Worm (Caenorhabditis elegans) whole organism, L1 larva: ENCODE results near the gene M110.8.

ENCODE experiments used
- alr-1 ChIP-seq: fragments of 200-800 bp; sonication (Bioruptor generic); optimal IDR thresholded peaks from 2 replicates; lab custom pipeline; 2018; ENCODE audit warnings: borderline replicate concordance, mild to moderate bottlenecking, missing genetic modification characterization, missing compliant biosample characterization
- aly-2 ChIP-seq: fragments of 150-350 bp; optimal IDR thresholded peaks from 2 replicates; lab custom pipeline; 2014; ENCODE audit warnings: missing biosample characterization, missing genetic modification characterization
- egl-27 ChIP-seq, 2 experiments: fragments of 150-350 bp in 1 of 2; sonication (generic microtip); optimal IDR thresholded peaks; 3 replicates each; lab custom pipeline; 2017 to 2018; ENCODE audit warnings: missing biosample characterization in 2 of 2, missing genetic modification characterization in 2 of 2, missing genetic modification reagents in 2 of 2
- jun-1 ChIP-seq: fragments of 150-350 bp; optimal IDR thresholded peaks from 2 replicates; lab custom pipeline; 2014; ENCODE audit warnings: missing biosample characterization, missing genetic modification reagents, missing genetic modification characterization
- lin-15B ChIP-seq: fragments of 150-350 bp; sonication (generic microtip); optimal IDR thresholded peaks from 3 replicates; lab custom pipeline; 2014; ENCODE audit warnings: missing biosample characterization, missing genetic modification characterization
- lin-35 ChIP-seq, 2 experiments: fragments of 150-350 bp; optimal IDR thresholded peaks; 2 replicates each; lab custom pipeline; 2014; ENCODE audit warnings: missing biosample characterization in 2 of 2, missing genetic modification characterization in 2 of 2, missing genetic modification reagents in 2 of 2
- nhr-85 ChIP-seq: sonication (generic microtip); peaks from one replicate; lab custom pipeline; 2016; ENCODE audit warnings: missing genetic modification characterization, inconsistent platforms, missing compliant biosample characterization
- nhr-90 ChIP-seq: sonication (generic microtip); optimal IDR thresholded peaks from 2 replicates; lab custom pipeline; 2016; ENCODE audit warnings: mild to moderate bottlenecking, missing genetic modification characterization, missing compliant biosample characterization; ENCODE audit not compliant: poor library complexity
- swsn-7 ChIP-seq: sonication (generic microtip); optimal IDR thresholded peaks from 2 replicates; lab custom pipeline; 2016; ENCODE audit warnings: missing genetic modification characterization, missing compliant biosample characterization
- tbx-2 ChIP-seq: sonication (generic microtip); optimal IDR thresholded peaks from 2 replicates; lab custom pipeline; 2016; ENCODE audit warnings: missing genetic modification characterization, missing compliant biosample characterization
- unc-62 ChIP-seq: fragments of 150-350 bp; optimal IDR thresholded peaks from 2 replicates; lab custom pipeline; 2014; ENCODE audit warnings: missing biosample characterization, missing genetic modification reagents, missing genetic modification characterization
- zag-1 ChIP-seq: fragments of 150-350 bp; optimal IDR thresholded peaks from 2 replicates; lab custom pipeline; 2014; ENCODE audit warnings: missing biosample characterization, missing genetic modification characterization

- TF ChIP-seq jun-1 (tag; lab: Kevin White, UChicago) (no peak), alr-1 (no peak), nhr-90 (no peak), aly-2 (tag; lab: Kevin White, UChicago) (no peak), unc-62 (GFP tag; lab: Kevin White, UChicago) (no peak), nhr-85 (tag; lab: Kevin White, UChicago) (no peak), egl-27 (tag; optimal IDR thresholded peaks at IDR 0.05; lab: Kevin White, UChicago) (no peak), lin-35 (GFP tag; optimal IDR thresholded peaks at IDR 0.05; lab: Kevin White, UChicago) (no peak), lin-15B (tag; lab: Kevin White, UChicago) (no peak), zag-1 (tag; lab: Kevin White, UChicago) (no peak), tbx-2 (no peak), swsn-7 (tag; lab: Kevin White, UChicago) (no peak)
These were observed 21.6 kb upstream of the M110.8 start, which contains the start of gene M110.9 for ce11 chrII:8230976-8231375.
